Worm (Caenorhabditis elegans) whole organism, dauer: Measurements from ENCODE around the gene str-101.
"Not testable (repeated sequence)": the region's sequence is repeated elsewhere in the genome, so short reads cannot be mapped to it uniquely, and the experiment has no call there.

Experiments
- unc-62 ChIP-seq: sonication (generic microtip); optimal IDR thresholded peaks from 2 replicates; lab custom pipeline; 2017; ENCODE audit warnings: missing biosample characterization, missing genetic modification reagents, missing genetic modification characterization

str-101 gene

DNA sequence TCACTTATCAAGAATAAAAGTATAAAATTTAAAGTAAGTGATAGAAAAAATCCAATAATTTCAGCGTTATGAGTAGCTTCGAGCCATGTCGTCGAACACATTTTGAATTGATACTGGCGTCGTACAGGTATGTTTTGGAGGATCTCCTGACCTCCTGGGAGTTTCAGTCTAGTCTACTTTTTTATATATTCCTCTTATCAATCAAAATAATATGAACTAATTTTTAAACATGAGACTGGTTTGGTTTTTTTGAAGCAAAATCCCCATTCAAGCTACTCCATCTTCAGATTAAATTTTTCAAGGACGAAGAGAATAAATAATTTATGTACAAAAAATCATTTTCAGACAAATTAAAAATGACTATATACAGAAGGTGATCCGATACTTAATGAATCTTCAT is at the start of gene str-101:
str-101 (minus strand) TSS at position 101 of the 400 bp plus-strand sequence.
- TF ChIP-seq unc-62: no peak

DNA sequence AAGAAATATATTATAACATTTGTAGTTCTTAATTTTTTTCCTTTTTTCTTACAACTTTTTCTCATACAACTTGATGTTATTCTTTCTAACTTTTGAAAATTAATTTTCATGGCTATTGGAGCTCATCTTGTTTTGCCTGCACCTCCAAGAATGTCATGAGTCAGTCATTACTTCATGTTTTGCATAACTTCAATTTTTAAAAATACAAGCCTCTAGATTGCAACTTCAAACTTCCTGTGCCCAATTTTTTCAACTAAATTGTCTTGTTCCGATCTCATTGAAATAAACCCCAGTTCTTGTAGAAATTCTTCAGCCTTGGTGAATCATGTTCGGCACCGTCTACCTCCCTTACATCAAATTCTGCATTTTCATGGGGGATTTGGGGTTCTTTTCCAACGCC is 46.7 kb upstream of the str-101 start, which contains the start of gene str-9:
str-9 (plus strand) TSS at position 301 of the 400 bp plus-strand sequence.
- TF ChIP-seq unc-62: no peak

DNA sequence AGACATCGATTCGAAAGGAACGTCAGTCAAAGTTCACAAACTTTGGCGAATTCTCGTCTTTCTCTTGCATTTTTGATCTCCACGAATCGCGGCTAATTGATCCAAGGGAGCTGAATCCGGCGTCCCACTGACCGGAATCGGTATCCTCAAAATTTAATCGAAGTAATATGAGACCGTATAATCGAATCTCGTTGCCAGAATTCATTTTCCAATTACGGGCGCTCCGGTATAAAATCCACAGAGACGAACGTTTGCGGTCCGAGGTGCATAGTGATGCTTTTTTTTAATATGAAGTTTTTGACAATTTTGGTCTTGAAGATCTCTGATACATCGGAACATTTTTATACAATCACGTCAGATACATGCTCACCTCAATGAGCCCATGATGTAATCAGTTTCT is 45.8 kb upstream of the str-101 start:
- no peak for TF ChIP-seq unc-62

DNA sequence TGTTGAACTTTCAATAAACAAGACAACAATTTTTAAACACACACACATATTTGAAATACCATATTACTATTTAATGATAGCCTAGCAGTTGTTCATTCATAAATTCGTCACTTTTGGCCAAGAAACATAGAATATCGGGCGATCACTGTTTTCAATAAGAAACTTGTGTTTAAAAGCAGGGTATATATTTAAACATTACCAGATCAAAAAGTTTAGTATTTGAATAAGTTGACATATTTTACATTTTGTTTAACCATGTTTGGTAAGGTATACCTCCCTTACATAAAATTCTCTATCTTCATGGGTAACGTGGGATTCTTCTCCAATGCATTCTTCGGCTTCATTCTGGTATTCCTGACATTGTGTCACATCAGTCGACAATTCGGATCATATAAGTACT is 42.9 kb upstream of the str-101 start, which contains the start of gene str-8:
str-8 (plus strand) TSS at position 301 of the 400 bp plus-strand sequence.
- not testable (repeated sequence) for TF ChIP-seq unc-62

DNA sequence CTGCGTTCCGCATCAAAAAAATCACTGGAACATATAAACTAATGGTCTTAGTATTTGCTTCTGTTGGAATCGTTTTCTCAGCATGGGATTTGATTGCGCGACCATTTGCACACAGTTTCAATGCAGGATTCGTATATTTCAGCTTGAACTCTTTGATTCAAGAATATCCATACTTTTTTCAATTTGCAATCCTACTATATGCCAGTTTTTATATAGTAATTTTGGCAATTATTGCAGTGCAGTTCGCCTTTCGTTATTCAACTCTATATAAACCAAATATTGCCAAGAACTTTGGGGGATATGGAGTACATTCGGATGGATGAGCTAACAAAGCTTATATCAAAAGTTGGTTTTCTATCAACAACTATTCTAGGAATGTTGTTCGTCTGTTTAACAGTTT is 41.1 kb upstream of the str-101 start, which contains the start of gene str-5:
str-5 (plus strand) TSS at position 301 of the 400 bp plus-strand sequence.
- not testable (repeated sequence) for TF ChIP-seq unc-62

DNA sequence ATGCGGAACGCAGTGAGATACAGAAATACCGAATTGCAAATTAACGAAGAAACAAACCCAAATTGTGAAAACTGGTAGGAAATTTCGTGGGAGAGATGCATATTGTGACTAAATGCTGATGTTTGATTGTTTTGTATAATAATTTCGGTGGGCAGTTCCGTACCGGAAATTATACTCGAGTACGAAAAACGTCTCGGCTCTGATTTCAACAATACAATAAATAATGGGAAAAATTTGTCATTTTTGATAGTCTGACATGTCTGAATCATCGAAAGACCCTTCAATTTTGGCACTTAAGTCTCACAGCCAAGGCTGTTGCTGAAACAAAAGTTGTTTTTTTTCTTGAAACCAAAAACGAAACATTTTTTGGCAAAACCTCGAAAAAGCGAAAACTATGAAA is 40.3 kb upstream of the str-101 start, which contains the start of gene str-43:
str-43 (minus strand) TSS at position 101 of the 400 bp plus-strand sequence.
- TF ChIP-seq unc-62: no peak

DNA sequence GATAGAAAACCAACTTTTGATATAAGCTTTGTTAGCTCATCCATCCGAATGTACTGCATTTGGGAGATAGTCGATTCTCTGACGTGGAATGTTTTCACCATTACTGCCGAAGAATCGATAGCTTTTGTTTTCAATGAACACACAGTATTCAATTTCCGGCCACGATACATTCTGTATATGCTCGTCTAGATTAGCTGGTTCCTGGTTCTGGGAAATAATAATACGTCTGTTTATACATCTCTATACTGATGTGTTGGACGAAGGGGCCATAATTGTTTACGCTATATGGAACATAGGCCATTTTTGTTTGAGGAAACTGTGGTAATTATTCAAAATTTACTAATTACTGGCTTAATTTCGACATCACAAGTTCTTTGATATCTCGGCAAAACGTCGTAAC is 38.3 kb upstream of the str-101 start, which contains the start of gene str-6:
str-6 (minus strand) TSS at position 101 of the 400 bp plus-strand sequence.
- TF ChIP-seq unc-62: no peak

DNA sequence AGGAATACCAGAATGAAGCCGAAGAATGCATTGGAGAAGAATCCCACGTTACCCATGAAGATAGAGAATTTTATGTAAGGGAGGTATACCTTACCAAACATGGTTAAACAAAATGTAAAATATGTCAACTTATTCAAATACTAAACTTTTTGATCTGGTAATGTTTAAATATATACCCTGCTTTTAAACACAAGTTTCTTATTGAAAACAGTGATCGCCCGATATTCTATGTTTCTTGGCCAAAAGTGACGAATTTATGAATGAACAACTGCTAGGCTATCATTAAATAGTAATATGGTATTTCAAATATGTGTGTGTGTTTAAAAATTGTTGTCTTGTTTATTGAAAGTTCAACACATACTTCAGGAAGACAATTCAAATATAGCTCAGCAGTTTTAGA is 36.5 kb upstream of the str-101 start, which contains the start of gene T23D5.8:
T23D5.8 (minus strand) TSS at position 101 of the 400 bp plus-strand sequence.
- not testable (repeated sequence) for TF ChIP-seq unc-62

DNA sequence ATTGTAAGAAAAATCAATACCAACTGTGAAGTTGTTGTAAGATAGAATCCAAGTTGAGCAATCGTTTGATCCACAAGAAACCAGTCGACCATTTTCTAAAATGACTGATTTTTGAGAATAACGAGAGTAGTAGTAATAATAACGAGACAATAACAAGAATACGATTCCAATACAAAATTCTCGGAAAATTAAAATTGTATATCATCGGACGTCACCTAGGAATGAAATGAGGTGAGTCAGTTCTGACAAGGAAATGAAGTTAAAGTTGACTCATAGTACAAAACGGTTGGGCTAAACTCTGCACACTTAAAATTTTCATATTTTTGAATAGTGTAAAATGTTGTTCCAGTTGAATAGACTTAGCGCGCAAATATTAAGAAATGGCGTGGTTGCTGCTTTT is 32.6 kb upstream of the str-101 start, which contains the start of gene str-19:
str-19 (minus strand) TSS at position 101 of the 400 bp plus-strand sequence.
- not testable (repeated sequence) for TF ChIP-seq unc-62

DNA sequence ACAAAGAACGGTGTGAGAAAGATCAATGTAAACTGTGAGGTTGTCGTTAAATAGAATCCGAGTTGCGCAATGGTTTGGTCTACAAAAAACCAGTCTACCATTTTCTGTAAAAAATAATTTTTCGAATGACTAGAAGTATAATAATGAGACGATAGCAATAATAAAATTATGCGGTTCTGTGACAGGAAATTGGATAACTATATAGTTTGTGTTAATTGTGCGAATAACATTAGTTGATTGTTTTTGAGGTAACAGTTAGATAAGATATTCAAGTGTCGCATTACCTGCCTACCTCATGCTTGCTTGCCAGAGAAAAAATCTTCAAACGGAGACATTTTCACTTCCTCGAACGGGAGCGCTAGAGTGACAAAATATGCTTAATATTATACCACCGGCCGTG is 30.1 kb upstream of the str-101 start, which contains the start of gene str-18:
str-18 (minus strand) TSS at position 101 of the 400 bp plus-strand sequence.
- no peak for TF ChIP-seq unc-62

DNA sequence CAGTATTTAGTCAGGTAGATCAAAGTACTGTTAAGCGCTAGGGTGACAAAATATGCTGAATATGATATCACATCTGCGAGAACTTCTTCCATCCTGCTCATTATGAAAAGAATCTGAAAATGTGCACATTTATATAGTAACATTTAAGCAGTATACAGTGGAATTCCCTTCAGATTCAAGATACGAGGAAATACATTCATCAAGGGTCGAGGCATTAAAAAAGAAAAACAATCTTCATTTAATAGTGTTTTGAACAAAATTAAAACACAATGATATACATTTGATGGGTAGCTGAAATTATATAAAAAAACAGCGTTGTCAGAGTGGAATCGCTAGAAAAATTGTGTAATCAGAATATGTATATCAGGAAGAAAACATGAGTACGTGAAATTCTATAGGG is 23.9 kb upstream of the str-101 start, which contains the start of gene str-27:
str-27 (minus strand) TSS at position 101 of the 400 bp plus-strand sequence.
- TF ChIP-seq unc-62: no peak

DNA sequence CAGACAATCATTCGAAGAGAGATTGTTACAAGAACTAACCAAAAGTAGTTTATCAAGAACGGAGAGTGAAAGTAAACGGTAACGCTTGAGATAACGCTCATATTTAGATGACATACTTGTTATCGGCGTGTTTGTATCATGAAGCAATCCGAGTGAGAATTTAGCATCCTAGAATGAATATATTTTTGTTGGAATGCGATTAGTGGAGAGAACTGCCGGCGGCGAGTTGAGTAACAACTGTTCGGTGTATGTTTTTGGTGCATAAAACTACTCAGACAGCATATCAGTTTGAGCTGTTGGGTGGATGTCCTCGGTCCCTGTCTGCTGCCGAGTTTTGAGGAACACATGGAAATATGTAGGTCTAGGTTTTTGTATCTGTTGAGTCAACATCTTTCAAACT is 21.8 kb upstream of the str-101 start, which contains the start of gene T23D5.3:
T23D5.3 (minus strand) TSS at position 101 of the 400 bp plus-strand sequence.
- TF ChIP-seq unc-62: no peak

DNA sequence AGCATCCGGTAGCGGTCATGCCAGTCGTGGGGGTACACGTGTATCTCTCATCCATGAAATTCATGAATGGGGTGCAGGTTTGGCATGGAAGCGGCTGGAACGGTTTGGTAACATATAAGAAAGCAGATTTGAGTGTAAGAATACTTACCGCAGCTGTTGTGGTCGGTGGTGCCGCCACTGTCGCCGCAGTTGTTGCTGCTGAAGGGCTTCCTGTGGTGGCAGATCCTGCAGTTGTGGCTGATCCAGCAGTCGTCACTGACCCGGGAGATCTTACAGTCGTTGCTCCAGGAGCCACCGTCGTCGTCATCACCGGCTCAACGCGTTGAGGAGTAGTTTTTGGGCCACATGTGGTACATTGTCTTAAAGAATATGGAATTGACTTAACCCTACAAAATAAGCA is 21.2 kb upstream of the str-101 start:
- no peak for TF ChIP-seq unc-62

DNA sequence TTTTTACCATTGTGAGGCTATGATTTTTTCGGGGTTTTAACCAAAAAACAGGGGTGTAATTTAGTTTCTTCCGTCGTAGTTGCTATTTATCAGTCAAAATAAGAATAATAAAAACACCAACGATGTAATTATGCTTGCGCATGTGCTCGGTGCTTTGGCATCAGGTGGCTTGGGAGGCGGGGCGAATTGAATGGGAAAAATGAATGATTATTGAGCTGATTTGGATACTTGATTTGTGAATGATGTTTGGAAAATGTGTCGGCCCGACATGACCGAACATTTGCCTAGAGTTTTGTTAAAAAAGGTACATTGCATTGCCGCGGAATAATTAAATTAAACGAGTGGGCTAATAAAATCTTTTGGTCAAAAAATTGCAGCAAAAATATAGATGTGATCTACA is 20.4 kb upstream of the str-101 start, which contains the start of gene str-38:
str-38 (minus strand) TSS at position 101 of the 400 bp plus-strand sequence.
- TF ChIP-seq unc-62: no peak

DNA sequence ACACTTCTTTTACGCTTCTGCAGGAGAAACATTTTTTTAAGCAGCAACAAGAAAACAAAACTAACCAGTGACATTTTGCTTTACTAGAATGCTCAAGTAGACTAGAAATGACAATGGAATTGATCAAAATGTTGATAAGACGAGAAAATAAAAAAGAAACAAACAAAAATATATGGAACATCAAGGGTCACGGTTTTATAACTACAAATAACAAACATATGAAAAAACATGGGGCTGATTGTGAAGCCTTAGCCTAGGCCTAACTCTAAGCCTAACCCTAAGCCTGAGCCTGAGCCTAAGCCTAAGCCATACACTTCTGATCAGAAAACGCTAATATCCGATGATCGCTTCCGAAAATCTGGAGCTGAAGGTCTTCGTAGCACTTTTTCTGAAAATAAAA is 18.7 kb upstream of the str-101 start, which contains the start of gene Y6E2A.10:
Y6E2A.10 (minus strand) TSS at position 101 of the 400 bp plus-strand sequence.
- no peak for TF ChIP-seq unc-62

DNA sequence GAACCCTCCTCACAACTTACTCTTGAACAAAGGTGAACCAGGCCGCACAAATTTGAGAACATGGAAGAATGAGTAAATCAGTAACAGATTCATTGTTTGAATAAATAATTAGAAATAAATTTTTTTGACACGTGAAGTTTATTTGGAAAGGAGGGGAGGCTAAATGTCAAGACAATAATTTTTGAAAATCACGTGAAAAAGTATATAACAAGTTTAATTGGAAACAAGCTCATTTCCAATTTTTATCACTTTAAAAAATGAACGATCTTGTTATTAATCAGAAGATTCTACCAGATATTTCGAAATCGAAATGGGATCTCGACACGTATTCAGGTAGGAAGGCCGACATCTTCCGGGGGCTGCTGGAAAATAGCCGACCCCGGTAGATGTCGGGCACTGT is 14.8 kb upstream of the str-101 start, which contains the start of the genes irld-57 and sfxn-1.3:
irld-57 (minus strand) TSS at position 101 of the 400 bp plus-strand sequence.
sfxn-1.3 (plus strand) TSS at position 232 of the 400 bp plus-strand sequence.
- no peak for TF ChIP-seq unc-62

DNA sequence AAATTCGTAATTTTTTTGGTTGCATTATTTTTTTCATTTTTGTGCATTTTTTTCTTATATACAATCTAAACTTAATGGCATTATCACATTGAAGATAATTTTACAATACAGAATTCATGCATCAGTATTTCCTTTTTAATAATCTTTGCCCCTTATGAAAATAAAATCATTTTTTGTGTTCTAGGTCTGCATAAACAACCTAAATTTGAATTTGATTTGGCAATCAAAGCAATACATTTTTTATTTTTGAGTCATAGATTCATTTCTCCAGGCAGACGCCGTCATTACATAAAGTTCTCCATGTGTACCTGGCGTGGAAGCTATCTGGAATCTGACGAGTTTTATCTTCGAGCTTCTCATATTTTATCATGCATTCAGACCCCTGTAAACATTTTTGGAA is 10.1 kb upstream of the str-101 start, which contains the start of gene srh-140:
srh-140 (plus strand) TSS at position 301 of the 400 bp plus-strand sequence.
- TF ChIP-seq unc-62: no peak

DNA sequence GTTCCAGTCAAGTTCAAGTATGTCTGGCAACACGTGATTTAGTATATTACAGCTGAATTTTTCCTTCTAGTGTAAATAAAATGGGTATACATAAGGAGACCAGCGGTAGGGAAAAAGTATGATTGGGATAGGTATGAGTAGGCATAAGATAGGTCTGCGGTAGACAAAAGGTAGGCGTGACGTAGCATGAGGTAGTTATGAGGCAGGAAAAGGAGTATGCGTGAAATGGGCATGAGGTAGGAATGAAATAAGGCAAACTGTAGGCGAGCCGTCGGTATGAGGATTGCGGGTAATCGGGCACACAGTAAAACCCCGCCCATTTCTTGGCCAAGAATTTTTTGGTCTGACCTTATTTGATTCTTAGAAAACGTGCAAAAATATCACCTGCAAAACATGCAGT is 9.6 kb upstream of the str-101 start:
- TF ChIP-seq unc-62: no peak
